Worm (Caenorhabditis elegans) whole organism, L3 larva: ENCODE data around the gene C30B5.17.

Source experiments
- aly-2 ChIP-seq: fragments of 150-350 bp; optimal IDR thresholded peaks from 2 replicates; lab custom pipeline; 2014; ENCODE audit warnings: missing biosample characterization, missing genetic modification characterization
- nhr-11 ChIP-seq: fragments of 150-350 bp; optimal IDR thresholded peaks from 2 replicates; lab custom pipeline; 2014; ENCODE audit warnings: missing biosample characterization, missing genetic modification characterization
- nhr-23 ChIP-seq: fragments of 150-350 bp; optimal IDR thresholded peaks from 2 replicates; lab custom pipeline; 2014; ENCODE audit warnings: missing biosample characterization, missing genetic modification reagents, missing genetic modification characterization
- nhr-237 ChIP-seq: fragments of 150-350 bp; optimal IDR thresholded peaks from 2 replicates; lab custom pipeline; 2014; ENCODE audit warnings: missing biosample characterization, missing genetic modification characterization
- pha-4 ChIP-seq: fragments of 150-350 bp; optimal IDR thresholded peaks from 2 replicates; lab custom pipeline; 2014; ENCODE audit warnings: missing biosample characterization, missing genetic modification reagents, missing genetic modification characterization
- tbx-2 ChIP-seq: sonication (generic microtip); optimal IDR thresholded peaks from 2 replicates; lab custom pipeline; 2016; ENCODE audit warnings: mild to moderate bottlenecking, missing genetic modification characterization, missing compliant biosample characterization
- unc-62 ChIP-seq: fragments of 150-350 bp; sonication (generic microtip); optimal IDR thresholded peaks from 4 replicates; lab custom pipeline; 2014; ENCODE audit warnings: missing biosample characterization, missing genetic modification reagents, missing genetic modification characterization

ce11 chrII:6246054-6246453 lies 43.2 kb upstream of the C30B5.17 start, which contains the start of gene lelo-1:
- TF ChIP-seq unc-62 (GFP tag; lab: Kevin White, UChicago), result no peak
- no peak for TF ChIP-seq pha-4 (tag; lab: Kevin White, UChicago)
- TF ChIP-seq aly-2 (tag; lab: Kevin White, UChicago), result no peak
- no peak for TF ChIP-seq nhr-237 (tag; lab: Kevin White, UChicago)
- no peak for TF ChIP-seq nhr-23 (tag; lab: Kevin White, UChicago)
- no peak for TF ChIP-seq nhr-11
- no peak for TF ChIP-seq tbx-2 (tag; lab: Kevin White, UChicago)
